Fruit fly (Drosophila melanogaster): ENCODE data around the gene Diedel2.

The Diedel2 gene

DNA sequence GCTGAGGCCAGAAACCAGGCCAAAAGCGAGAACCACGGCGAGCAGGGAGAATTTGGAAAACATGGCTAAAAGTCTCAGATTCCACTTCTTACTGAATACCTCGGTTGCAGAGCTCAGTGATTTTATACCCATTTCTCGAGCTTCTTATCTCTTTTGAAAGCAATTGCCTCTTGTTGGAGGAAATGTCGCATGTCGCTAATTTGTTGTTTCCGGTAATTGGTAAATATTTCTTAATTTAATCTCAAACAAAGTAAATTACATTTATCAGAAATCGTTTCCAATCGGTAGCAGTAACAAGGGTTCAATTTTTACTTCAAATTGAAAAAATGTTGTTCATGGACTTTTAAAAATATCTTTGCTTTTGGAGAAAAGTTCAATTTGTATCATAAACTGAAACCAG, 20.3 kb upstream of the Diedel2 start, which contains the start of gene CG7567:
Gene CG7567, minus strand, starts transcription at position 101 of the 400 bp plus-strand sequence.
- no peak for TF ChIP-seq tai (GFP tag; optimal IDR thresholded peaks at IDR 0.05)
- TF ChIP-seq CG9705 (GFP tag; optimal IDR thresholded peaks at IDR 0.05), result no peak
- TF ChIP-seq lola (GFP tag; optimal IDR thresholded peaks at IDR 0.05), result no peak
- TF ChIP-seq pan (optimal IDR thresholded peaks at IDR 0.05), result no peak
- no peak for TF ChIP-seq dl (GFP tag; optimal IDR thresholded peaks at IDR 0.05; ENCODE audit: insufficient read depth in 1 of 2, partially characterized antibody in 2 of 2)
- no peak for TF ChIP-seq CrebA (GFP tag; optimal IDR thresholded peaks at IDR 0.05; ENCODE audit: borderline replicate concordance)
- no peak for TF ChIP-seq Rel (GFP tag; optimal IDR thresholded peaks at IDR 0.05)
- no peak for TF ChIP-seq Rel (tag; optimal IDR thresholded peaks at IDR 0.05)
- TF ChIP-seq rgr (GFP tag; optimal IDR thresholded peaks at IDR 0.05), result no peak
- TF ChIP-seq N (GFP tag; optimal IDR thresholded peaks at IDR 0.05), result no peak
- no peak for TF ChIP-seq psq (GFP tag; optimal IDR thresholded peaks at IDR 0.05)
- TF ChIP-seq h (GFP tag; optimal IDR thresholded peaks at IDR 0.05), result no peak

DNA sequence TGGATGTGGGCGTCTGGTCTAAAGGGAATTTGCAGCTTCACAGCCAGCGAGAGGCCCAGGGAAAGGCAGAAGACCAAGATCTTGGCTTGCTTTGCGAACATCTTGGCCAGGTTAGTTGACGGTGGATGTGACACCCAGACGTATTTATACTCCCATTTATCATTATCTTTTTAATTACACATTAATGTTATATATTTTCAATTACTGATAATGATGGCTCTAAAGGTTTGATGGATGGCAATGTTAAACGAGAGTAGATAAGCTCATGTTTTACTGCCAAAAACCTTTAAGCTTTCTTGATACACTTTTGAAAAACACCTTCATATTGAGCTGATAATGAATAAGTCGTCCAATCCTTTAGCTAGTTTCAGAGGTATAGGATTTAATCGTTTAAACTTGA, 18.6 kb upstream of the Diedel2 start, which contains the start of gene CG11470:
Gene CG11470, minus strand, starts transcription at position 101 of the 400 bp plus-strand sequence.
- TF ChIP-seq OdsH (GFP tag; optimal IDR thresholded peaks at IDR 0.05), result no peak
- TF ChIP-seq CG9705 (GFP tag; optimal IDR thresholded peaks at IDR 0.05), result no peak
- no peak for TF ChIP-seq Abd-B (GFP tag; optimal IDR thresholded peaks at IDR 0.05)
- no peak for TF ChIP-seq dmrt93B (GFP tag; optimal IDR thresholded peaks at IDR 0.05)
- no peak for TF ChIP-seq sv (GFP tag; optimal IDR thresholded peaks at IDR 0.05)
- no peak for TF ChIP-seq dl (GFP tag; optimal IDR thresholded peaks at IDR 0.05; ENCODE audit: insufficient read depth in 1 of 2, partially characterized antibody in 2 of 2)
- no peak for TF ChIP-seq ey (GFP tag; optimal IDR thresholded peaks at IDR 0.05)
- no peak for TF ChIP-seq GATAd (GFP tag; optimal IDR thresholded peaks at IDR 0.05)
- TF ChIP-seq Vsx2 (GFP tag; optimal IDR thresholded peaks at IDR 0.05; ENCODE audit: partially characterized antibody), result no peak

DNA sequence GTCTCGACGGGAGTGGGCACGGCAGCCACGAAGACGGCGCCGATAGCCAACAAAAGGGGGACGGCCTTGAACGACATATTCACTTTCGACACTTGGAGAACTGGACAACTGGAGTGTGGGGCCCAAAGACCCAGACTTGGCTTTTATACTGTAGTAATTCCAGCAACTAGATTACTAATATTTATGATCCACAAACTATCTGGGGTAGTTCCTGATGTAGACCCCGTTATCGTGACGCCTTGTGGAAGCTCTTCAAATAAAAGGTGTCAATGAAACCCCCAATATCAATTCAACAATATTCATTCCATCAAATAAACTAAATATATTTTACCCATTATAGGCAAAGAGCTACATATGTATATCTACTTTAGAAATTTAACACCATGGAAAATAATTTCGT, 17.5 kb upstream of the Diedel2 start, which contains the start of gene CG31041:
Gene CG31041, minus strand, starts transcription at position 101 of the 400 bp plus-strand sequence.
- TF ChIP-seq lola (GFP tag; optimal IDR thresholded peaks at IDR 0.05) (no peak), N (GFP tag; optimal IDR thresholded peaks at IDR 0.05) (no peak), dmrt93B (GFP tag; optimal IDR thresholded peaks at IDR 0.05) (no peak)

DNA sequence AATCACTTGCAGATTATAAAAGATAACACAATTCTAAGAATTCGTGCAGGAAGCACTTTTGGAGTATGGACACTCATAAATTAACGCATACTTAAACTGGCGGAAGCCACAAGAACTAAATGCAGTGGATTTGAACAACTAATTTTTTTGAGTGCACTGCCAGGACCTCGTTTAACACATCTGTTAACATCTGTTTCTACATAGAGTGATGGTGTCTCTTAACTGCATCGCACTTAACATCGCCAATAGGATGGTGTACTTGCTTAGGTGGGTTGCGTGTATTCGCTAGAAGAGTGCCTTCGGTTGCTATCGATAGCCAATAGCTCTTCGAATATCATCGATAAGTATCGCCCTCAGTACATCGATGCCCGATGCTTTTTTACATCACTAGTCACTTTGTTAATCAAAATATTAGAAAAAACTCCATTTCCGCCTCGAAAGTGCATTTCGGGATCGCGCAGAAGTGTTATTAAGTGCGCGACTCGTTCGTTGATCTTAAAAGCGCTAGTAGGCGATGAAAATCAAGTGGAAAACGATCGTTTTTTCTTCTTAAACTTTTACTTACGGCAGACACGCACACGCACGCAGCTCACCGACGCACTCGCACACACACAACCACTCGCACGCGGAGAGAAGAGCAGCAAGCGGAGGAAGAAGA, 16.7 kb upstream of the Diedel2 start, which contains the start of gene alph:
Gene alph, plus strand, starts transcription at position 351 of the 658 bp plus-strand sequence.
- peak; percentile 37 for TF ChIP-seq fru (GFP tag; optimal IDR thresholded peaks at IDR 0.05)
- no peak for TF ChIP-seq psq (GFP tag; optimal IDR thresholded peaks at IDR 0.05)
- peak; percentile 31 for TF ChIP-seq sv (GFP tag; optimal IDR thresholded peaks at IDR 0.05)
- TF ChIP-seq OdsH (GFP tag; optimal IDR thresholded peaks at IDR 0.05), result no peak
- TF ChIP-seq rgr (GFP tag; optimal IDR thresholded peaks at IDR 0.05), result peak; percentile 44
- no peak for TF ChIP-seq Abd-B (GFP tag; optimal IDR thresholded peaks at IDR 0.05)
- no peak for TF ChIP-seq usp (GFP tag; optimal IDR thresholded peaks at IDR 0.05)
- TF ChIP-seq Mio (GFP tag; optimal IDR thresholded peaks at IDR 0.05), result no peak
- TF ChIP-seq pan (optimal IDR thresholded peaks at IDR 0.05), result no peak
- TF ChIP-seq br (GFP tag; optimal IDR thresholded peaks at IDR 0.05), result peak; percentile 28
- TF ChIP-seq tai (GFP tag; optimal IDR thresholded peaks at IDR 0.05), result peak; percentile 45
- no peak for TF ChIP-seq GATAd (GFP tag; optimal IDR thresholded peaks at IDR 0.05)
- TF ChIP-seq Sp1 (GFP tag; optimal IDR thresholded peaks at IDR 0.05), result no peak
- TF ChIP-seq sage (GFP tag; optimal IDR thresholded peaks at IDR 0.05), result peak; percentile 22
- TF ChIP-seq Hnf4 (GFP tag; optimal IDR thresholded peaks at IDR 0.05), result peak; percentile 47
- no peak for TF ChIP-seq HLH106 (tag; optimal IDR thresholded peaks at IDR 0.05)
- TF ChIP-seq foxo (GFP tag; optimal IDR thresholded peaks at IDR 0.05), result peak in 1 of 2 experiments; percentile 32
- TF ChIP-seq Hr78 (GFP tag; optimal IDR thresholded peaks at IDR 0.05), result no peak
- no peak for TF ChIP-seq Hr83 (GFP tag; optimal IDR thresholded peaks at IDR 0.05; ENCODE audit: poor library complexity, severe bottlenecking)
- no peak for TF ChIP-seq lola (GFP tag; optimal IDR thresholded peaks at IDR 0.05)
- TF ChIP-seq Jra (GFP tag; optimal IDR thresholded peaks at IDR 0.05), result no peak
- TF ChIP-seq CG9705 (GFP tag; optimal IDR thresholded peaks at IDR 0.05), result no peak
- peak; percentile 45 for TF ChIP-seq brk (GFP tag; optimal IDR thresholded peaks at IDR 0.05)
- TF ChIP-seq ey (GFP tag; optimal IDR thresholded peaks at IDR 0.05), result no peak
- TF ChIP-seq woc (GFP tag; optimal IDR thresholded peaks at IDR 0.05), result no peak
- no peak for TF ChIP-seq dmrt93B (GFP tag; optimal IDR thresholded peaks at IDR 0.05)
- no peak for TF ChIP-seq Dfd (GFP tag; optimal IDR thresholded peaks at IDR 0.05)
- no peak for TF ChIP-seq Dif (GFP tag; optimal IDR thresholded peaks at IDR 0.05; ENCODE audit: partially characterized antibody)
- TF ChIP-seq jim (GFP tag; optimal IDR thresholded peaks at IDR 0.05), result no peak
- peak; percentile 42 for TF ChIP-seq Myc (optimal IDR thresholded peaks at IDR 0.05)
- TF ChIP-seq CG32264 (GFP tag; optimal IDR thresholded peaks at IDR 0.05), result no peak
- no peak for TF ChIP-seq Vsx2 (GFP tag; optimal IDR thresholded peaks at IDR 0.05; ENCODE audit: partially characterized antibody)
- TF ChIP-seq CrebA (GFP tag; optimal IDR thresholded peaks at IDR 0.05; ENCODE audit: borderline replicate concordance), result no peak
- no peak for TF ChIP-seq dl (GFP tag; optimal IDR thresholded peaks at IDR 0.05; ENCODE audit: insufficient read depth in 1 of 2, partially characterized antibody in 2 of 2)
- peak; percentile 17 for TF ChIP-seq h (GFP tag; optimal IDR thresholded peaks at IDR 0.05)
- no peak for TF ChIP-seq Rel (GFP tag; optimal IDR thresholded peaks at IDR 0.05)
- TF ChIP-seq Rel (tag; optimal IDR thresholded peaks at IDR 0.05), result no peak
- no peak for TF ChIP-seq dsf (GFP tag; optimal IDR thresholded peaks at IDR 0.05; ENCODE audit: borderline replicate concordance)
- no peak for TF ChIP-seq N (GFP tag; optimal IDR thresholded peaks at IDR 0.05)

Data from whole organism, wandering third instar larva.